Fruit fly (Drosophila melanogaster) whole organism, embryonic: Measurements from ENCODE around the gene PIG-U.
A peak's percentile ranks its signal among the peaks of the same experiment; 100 is the strongest.

Experiments
- Adf1 ChIP-seq: fragments of 200-800 bp; sonication (Bioruptor generic); IDR thresholded peaks from 2 replicates; pipeline ENCODE4 v1.3.6; 2022; ENCODE audit warnings: missing biosample characterization, missing genetic modification characterization
- Antp ChIP-seq: fragments of 200-800 bp; sonication (Bioruptor generic); optimal IDR thresholded peaks from 3 replicates; lab custom pipeline; 2016; ENCODE audit warnings: missing biosample characterization, missing genetic modification characterization
- B-H1 ChIP-seq: fragments of 200-800 bp; sonication (Bioruptor generic); IDR thresholded peaks from 3 replicates; pipeline ENCODE4 v1.3.6; 2022; ENCODE audit warnings: missing biosample characterization, missing genetic modification characterization
- BEAF-32 ChIP-seq: fragments of 200-800 bp; sonication (Bioruptor generic); optimal IDR thresholded peaks from 3 replicates; lab custom pipeline; 2017; ENCODE audit warnings: missing biosample characterization, missing genetic modification characterization, mild to moderate bottlenecking, moderate library complexity, missing genetic modification reagents
- Bgb ChIP-seq: fragments of 200-800 bp; sonication (Bioruptor generic); IDR thresholded peaks from 2 replicates; pipeline ENCODE4 v1.3.6; 2022; ENCODE audit warnings: missing biosample characterization, missing genetic modification characterization; ENCODE audit not compliant: partially characterized antibody
- CG10431 ChIP-seq: fragments of 200-800 bp; sonication (Bioruptor generic); optimal IDR thresholded peaks from 3 replicates; lab custom pipeline; 2018; ENCODE audit warnings: missing biosample characterization, mild to moderate bottlenecking, missing genetic modification characterization
- CG11504 ChIP-seq: fragments of 200-800 bp; sonication (Bioruptor generic); optimal IDR thresholded peaks from 3 replicates; lab custom pipeline; 2019; ENCODE audit warnings: missing biosample characterization, mild to moderate bottlenecking, missing genetic modification characterization, moderate library complexity
- CG12236 ChIP-seq: fragments of 200-800 bp; sonication (Bioruptor generic); optimal IDR thresholded peaks from 2 replicates; lab custom pipeline; 2016; ENCODE audit warnings: missing biosample characterization, missing genetic modification characterization
- CG13287 ChIP-seq: fragments of 200-800 bp; sonication (Bioruptor generic); IDR thresholded peaks from 2 replicates; pipeline ENCODE4 v1.3.6; 2022; ENCODE audit warnings: missing biosample characterization, missing genetic modification characterization; ENCODE audit not compliant: partially characterized antibody
- CG14710 ChIP-seq: fragments of 200-800 bp; sonication (Bioruptor generic); optimal IDR thresholded peaks from 3 replicates; lab custom pipeline; 2019; ENCODE audit warnings: missing biosample characterization, mild to moderate bottlenecking, missing genetic modification characterization, moderate library complexity
- CG17829 ChIP-seq: fragments of 200-800 bp; optimal IDR thresholded peaks from 2 replicates; lab custom pipeline; 2019; ENCODE audit warnings: missing biosample characterization, mild to moderate bottlenecking, missing genetic modification characterization, moderate library complexity
- CG3995 ChIP-seq: fragments of 200-800 bp; sonication (Bioruptor generic); optimal IDR thresholded peaks from 3 replicates; lab custom pipeline; 2016; ENCODE audit warnings: missing biosample characterization, missing genetic modification characterization
- CG43689 ChIP-seq: fragments of 200-800 bp; sonication (Bioruptor generic); IDR thresholded peaks from 2 replicates; pipeline ENCODE4 v1.3.6; 2022; ENCODE audit warnings: missing biosample characterization, missing genetic modification characterization
- CG5180 ChIP-seq: fragments of 200-800 bp; sonication (Bioruptor generic); optimal IDR thresholded peaks from 3 replicates; lab custom pipeline; 2017; ENCODE audit warnings: missing biosample characterization, missing genetic modification characterization, mild to moderate bottlenecking, moderate library complexity, missing genetic modification reagents
- CG6175 ChIP-seq: fragments of 200-800 bp; sonication (Bioruptor generic); IDR thresholded peaks from 3 replicates; pipeline ENCODE4 v1.3.6; 2022; ENCODE audit warnings: missing biosample characterization, missing genetic modification characterization
- CG6683 ChIP-seq: fragments of 200-800 bp; sonication (Bioruptor generic); optimal IDR thresholded peaks from 2 replicates; lab custom pipeline; 2017; ENCODE audit warnings: missing biosample characterization, mild to moderate bottlenecking, missing genetic modification characterization, missing genetic modification reagents
- CG7372 ChIP-seq: fragments of 200-800 bp; sonication (Bioruptor generic); IDR thresholded peaks from 2 replicates; pipeline ENCODE4 v1.3.6; 2022; ENCODE audit warnings: missing biosample characterization, missing genetic modification characterization
- HLH4C ChIP-seq: fragments of 200-800 bp; sonication (Bioruptor generic); IDR thresholded peaks from 3 replicates; pipeline ENCODE4 v1.3.6; 2022; ENCODE audit warnings: missing biosample characterization, missing genetic modification characterization; ENCODE audit not compliant: partially characterized antibody
- Hr3 ChIP-seq: fragments of 200-800 bp; sonication (Bioruptor generic); optimal IDR thresholded peaks from 3 replicates; lab custom pipeline; 2016; ENCODE audit warnings: missing biosample characterization, missing genetic modification characterization
- Jarid2 ChIP-seq: fragments of 200-800 bp; sonication (Bioruptor generic); optimal IDR thresholded peaks from 3 replicates; lab custom pipeline; 2017; ENCODE audit warnings: mild to moderate bottlenecking, missing biosample characterization, missing genetic modification reagents, missing genetic modification characterization
- Lhr ChIP-seq: fragments of 200-800 bp; sonication (Bioruptor generic); optimal IDR thresholded peaks from 3 replicates; lab custom pipeline; 2017; ENCODE audit warnings: mild to moderate bottlenecking, missing biosample characterization, missing genetic modification reagents, missing genetic modification characterization
- Meics ChIP-seq: fragments of 200-800 bp; sonication (Bioruptor generic); optimal IDR thresholded peaks from 2 replicates; lab custom pipeline; 2017; ENCODE audit warnings: missing biosample characterization, mild to moderate bottlenecking, missing genetic modification characterization
- NfI ChIP-seq: fragments of 200-800 bp; sonication (Bioruptor generic); optimal IDR thresholded peaks from 3 replicates; lab custom pipeline; 2018; ENCODE audit warnings: missing biosample characterization, mild to moderate bottlenecking, missing genetic modification characterization, moderate library complexity
- Oaz ChIP-seq: fragments of 200-800 bp; sonication (Bioruptor generic); IDR thresholded peaks from 2 replicates; pipeline ENCODE4 v1.3.6; 2022; ENCODE audit warnings: missing biosample characterization, missing genetic modification characterization
- Opbp ChIP-seq: fragments of 200-800 bp; sonication (Bioruptor generic); IDR thresholded peaks from 3 replicates; pipeline ENCODE4 v1.3.6; 2022; ENCODE audit warnings: missing biosample characterization, missing genetic modification characterization; ENCODE audit not compliant: partially characterized antibody
- Ptx1 ChIP-seq: fragments of 200-800 bp; sonication (Bioruptor generic); IDR thresholded peaks from 2 replicates; pipeline ENCODE4 v1.3.6; 2022; ENCODE audit warnings: missing biosample characterization, missing genetic modification characterization
- Scr ChIP-seq: fragments of 200-800 bp; sonication (Bioruptor generic); IDR thresholded peaks from 2 replicates; pipeline ENCODE4 v1.3.6; 2022; ENCODE audit warnings: missing biosample characterization, missing genetic modification characterization; ENCODE audit not compliant: partially characterized antibody
- Tbp ChIP-seq: fragments of >200 bp; optimal IDR thresholded peaks from 2 replicates; lab custom pipeline; 2018; ENCODE audit warnings: missing biosample characterization, missing genetic modification characterization
- abd-A ChIP-seq: fragments of 200-800 bp; sonication (Bioruptor generic); optimal IDR thresholded peaks from 3 replicates; lab custom pipeline; 2019; ENCODE audit warnings: missing biosample characterization, mild to moderate bottlenecking, missing genetic modification characterization, moderate library complexity
- amos ChIP-seq: fragments of 200-800 bp; sonication (Bioruptor generic); IDR thresholded peaks from 2 replicates; pipeline ENCODE4 v1.3.6; 2022; ENCODE audit warnings: missing biosample characterization, missing genetic modification characterization; ENCODE audit not compliant: partially characterized antibody
- cas ChIP-seq: fragments of 200-800 bp; sonication (Bioruptor generic); IDR thresholded peaks from 2 replicates; pipeline ENCODE4 v1.3.6; 2022; ENCODE audit warnings: missing biosample characterization, missing genetic modification characterization
- cato ChIP-seq: fragments of 200-800 bp; sonication (Bioruptor generic); optimal IDR thresholded peaks from 2 replicates; lab custom pipeline; 2016; ENCODE audit warnings: missing biosample characterization, missing genetic modification characterization, borderline replicate concordance
- crc ChIP-seq: fragments of 200-800 bp; sonication (Bioruptor generic); optimal IDR thresholded peaks from 2 replicates; lab custom pipeline; 2016; ENCODE audit warnings: missing biosample characterization, missing genetic modification characterization
- cwo ChIP-seq: fragments of 200-800 bp; sonication (Bioruptor generic); optimal IDR thresholded peaks from 3 replicates; lab custom pipeline; 2017; ENCODE audit warnings: missing biosample characterization, missing genetic modification characterization, mild to moderate bottlenecking, moderate library complexity, missing genetic modification reagents
- dpn ChIP-seq, 2 experiments: fragments of 200-800 bp; sonication (Bioruptor generic); optimal IDR thresholded peaks; 3 replicates each; lab custom pipeline; 2016; ENCODE audit warnings: missing biosample characterization in 2 of 2, missing genetic modification characterization in 2 of 2
- ewg ChIP-seq: fragments of 200-800 bp; sonication (Bioruptor generic); optimal IDR thresholded peaks from 3 replicates; lab custom pipeline; 2017; ENCODE audit warnings: mild to moderate bottlenecking, missing biosample characterization, missing genetic modification reagents, missing genetic modification characterization
- ftz-f1 ChIP-seq: fragments of 200-800 bp; sonication (Bioruptor generic); optimal IDR thresholded peaks from 2 replicates; lab custom pipeline; 2016; ENCODE audit warnings: missing biosample characterization, missing genetic modification characterization
- her ChIP-seq: fragments of 200-800 bp; sonication (Bioruptor generic); optimal IDR thresholded peaks from 2 replicates; lab custom pipeline; 2016; ENCODE audit warnings: missing biosample characterization, missing genetic modification characterization
- ind ChIP-seq: fragments of 200-800 bp; sonication (Bioruptor generic); optimal IDR thresholded peaks from 3 replicates; lab custom pipeline; 2016; ENCODE audit warnings: missing biosample characterization, missing genetic modification characterization
- klu ChIP-seq: fragments of 200-800 bp; sonication (Bioruptor generic); IDR thresholded peaks from 2 replicates; pipeline ENCODE4 v1.3.6; 2022; ENCODE audit warnings: missing biosample characterization, missing genetic modification characterization
- otp ChIP-seq: fragments of 200-800 bp; sonication (Bioruptor generic); IDR thresholded peaks from 3 replicates; pipeline ENCODE4, ENCODE4 v1.3.6; 2022; ENCODE audit warnings: missing biosample characterization, missing genetic modification characterization
- pb ChIP-seq: fragments of 200-800 bp; sonication (Bioruptor generic); optimal IDR thresholded peaks from 3 replicates; lab custom pipeline; 2016; ENCODE audit warnings: missing biosample characterization, missing genetic modification characterization
- pfk ChIP-seq: fragments of 200-800 bp; sonication (Bioruptor generic); optimal IDR thresholded peaks from 2 replicates; lab custom pipeline; 2018; ENCODE audit warnings: missing biosample characterization, mild to moderate bottlenecking, missing genetic modification characterization, moderate library complexity
- phol ChIP-seq: fragments of 200-800 bp; sonication (Bioruptor generic); optimal IDR thresholded peaks from 3 replicates; lab custom pipeline; 2018; ENCODE audit warnings: missing biosample characterization, mild to moderate bottlenecking, missing genetic modification characterization, moderate library complexity
- psq ChIP-seq: fragments of 200-800 bp; sonication (Bioruptor generic); optimal IDR thresholded peaks from 2 replicates; lab custom pipeline; 2017; ENCODE audit warnings: missing biosample characterization, missing genetic modification characterization
- ro ChIP-seq: fragments of 200-800 bp; sonication (Bioruptor generic); IDR thresholded peaks from 2 replicates; pipeline ENCODE4 v1.3.6; 2022; ENCODE audit warnings: missing biosample characterization, missing genetic modification characterization
- slbo ChIP-seq: fragments of 200-800 bp; sonication (Bioruptor generic); IDR thresholded peaks from 2 replicates; pipeline ENCODE4 v1.3.6; 2022; ENCODE audit warnings: missing biosample characterization, missing genetic modification characterization
- wor ChIP-seq: fragments of 200-800 bp; sonication (Bioruptor generic); IDR thresholded peaks from 2 replicates; pipeline ENCODE4 v1.3.6; 2022; ENCODE audit warnings: missing biosample characterization, missing genetic modification characterization

Gene PIG-U

DNA sequence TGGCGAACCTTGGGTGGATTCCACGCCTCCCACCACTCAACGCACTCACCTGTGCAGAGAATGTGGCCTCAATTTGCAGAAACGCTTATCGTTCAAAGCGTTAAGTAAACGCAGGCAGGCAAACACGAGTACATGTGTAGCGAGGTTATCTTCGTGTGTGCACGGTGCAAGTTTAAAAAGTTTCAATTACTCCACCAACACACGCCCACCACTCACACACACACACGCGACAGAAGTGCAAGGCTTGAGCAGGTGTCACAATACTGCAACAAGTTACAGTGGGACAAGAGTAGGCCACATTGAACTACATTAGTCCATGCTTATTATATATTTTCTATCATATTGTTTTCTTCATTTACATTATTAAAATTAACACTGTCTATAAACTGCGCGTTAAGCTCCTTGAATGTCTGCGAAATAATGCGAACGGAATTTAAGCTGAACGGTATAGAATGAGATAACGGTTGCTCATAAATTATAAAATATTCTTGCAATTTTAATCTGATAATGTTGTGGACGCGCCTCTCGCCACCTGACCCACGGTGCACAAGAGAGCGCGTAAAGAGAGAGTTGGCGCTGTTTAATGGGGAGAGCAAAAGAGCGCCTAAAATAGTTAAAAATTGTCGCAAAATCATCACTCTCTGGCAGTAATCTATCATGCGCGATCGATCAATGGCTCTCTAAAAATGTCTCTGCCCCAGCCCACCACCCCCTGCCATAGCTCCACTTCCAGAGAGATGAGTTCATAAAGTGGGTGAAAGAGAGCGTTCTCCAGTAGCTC lies 19.8 kb downstream of the PIG-U start (continued):
- TF ChIP-seq klu (peak; percentile 82), Antp (GFP tag; lab: Kevin White, UChicago) (peak; percentile 75), BEAF-32 (no peak), Ptx1 (peak; percentile 96), Lhr (peak; percentile 87), otp (GFP tag; lab: Robert Waterston, UW) (peak; percentile 92), Bgb (GFP tag; lab: Robert Waterston, UW) (peak; percentile 54), CG14710 (tag; lab: Kevin White, UChicago) (peak; percentile 89), Hr3 (peak; percentile 88), CG11504 (tag; lab: Kevin White, UChicago) (peak; percentile 97), B-H1 (GFP tag; lab: Robert Waterston, UW) (peak; percentile 92), crc (GFP tag; lab: Kevin White, UChicago) (peak; percentile 57), slbo (peak; percentile 85), CG6175 (GFP tag; lab: Robert Waterston, UW) (no peak; the same call in none of the 3 replicates), cwo (GFP tag; lab: Kevin White, UChicago) (peak; percentile 84), dpn (GFP tag; optimal IDR thresholded peaks at IDR 0.05; lab: Kevin White, UChicago) (peak; percentile 81 to 94), phol (tag; lab: Kevin White, UChicago) (peak; percentile 97), CG13287 (peak; percentile 69), psq (GFP tag; lab: Kevin White, UChicago) (peak; percentile 47), CG12236 (GFP tag; lab: Kevin White, UChicago) (peak; percentile 71), ro (peak; percentile 90), ewg (GFP tag; lab: Kevin White, UChicago) (peak; percentile 95), CG5180 (GFP tag; lab: Kevin White, UChicago) (peak; percentile 91), abd-A (tag; lab: Kevin White, UChicago) (peak; percentile 86), amos (GFP tag; lab: Robert Waterston, UW) (no peak), CG10431 (GFP tag; lab: Kevin White, UChicago) (peak; percentile 92), pb (peak; percentile 67), Jarid2 (GFP tag; lab: Kevin White, UChicago) (peak; percentile 82), Opbp (GFP tag; lab: Robert Waterston, UW) (no peak), HLH4C (0 out of 3 replicates have a peak, but pooled peaks have one; percentile 54), cas (GFP tag; lab: Robert Waterston, UW) (peak; percentile 74), cato (GFP tag; lab: Kevin White, UChicago) (peak; percentile 90), pfk (GFP tag; lab: Kevin White, UChicago) (peak; percentile 22), Adf1 (no peak; the same call in 1 of the 2 replicates), CG17829 (tag; lab: Kevin White, UChicago) (peak; percentile 96), CG7372 (GFP tag; lab: Robert Waterston, UW) (peak; percentile 94), NfI (GFP tag; lab: Kevin White, UChicago) (peak; percentile 96), CG6683 (peak; percentile 79), Oaz (peak; percentile 90), ftz-f1 (GFP tag; lab: Kevin White, UChicago) (peak; percentile 76), ind (GFP tag; lab: Kevin White, UChicago) (peak; percentile 93), CG3995 (peak; percentile 20), her (GFP tag; lab: Kevin White, UChicago) (peak; percentile 8), Scr (GFP tag; lab: Robert Waterston, UW) (peak; percentile 41), Tbp (GFP tag; lab: Kevin White, UChicago) (no peak), wor (peak; percentile 96), Meics (GFP tag; lab: Kevin White, UChicago) (peak; percentile 81), CG43689 (GFP tag; lab: Robert Waterston, UW) (peak; percentile 86)
